Fruit fly (Drosophila melanogaster) whole organism, embryonic: ENCODE results near the gene meso18E.

ENCODE experiments used
- Abd-B ChIP-seq: fragments of 200-800 bp; sonication (Bioruptor generic); optimal IDR thresholded peaks from 2 replicates; lab custom pipeline; 2018; ENCODE audit warnings: missing biosample characterization, mild to moderate bottlenecking, missing genetic modification characterization, moderate library complexity
- Ada2b ChIP-seq: fragments of 200-800 bp; sonication (Bioruptor generic); IDR thresholded peaks from 2 replicates; pipeline ENCODE4 v1.3.6; 2022; ENCODE audit warnings: missing biosample characterization, missing genetic modification characterization
- Awh ChIP-seq: fragments of 200-800 bp; sonication (Bioruptor generic); IDR thresholded peaks from 2 replicates; pipeline ENCODE4, ENCODE4 v1.3.6; 2022; ENCODE audit warnings: missing biosample characterization, missing genetic modification characterization
- Bdp1 ChIP-seq: fragments of 200-800 bp; sonication (Bioruptor generic); optimal IDR thresholded peaks from 3 replicates; lab custom pipeline; 2016; ENCODE audit warnings: missing biosample characterization, missing genetic modification characterization
- CG10147 ChIP-seq: fragments of 200-800 bp; sonication (Bioruptor generic); optimal IDR thresholded peaks from 2 replicates; lab custom pipeline; 2019; ENCODE audit warnings: missing biosample characterization, mild to moderate bottlenecking, missing genetic modification characterization, moderate library complexity
- CG1024 ChIP-seq: fragments of 200-800 bp; sonication (Bioruptor generic); IDR thresholded peaks from 2 replicates; pipeline ENCODE4 v1.3.6; 2022; ENCODE audit warnings: missing biosample characterization, missing genetic modification characterization
- CG10959 ChIP-seq: fragments of 200-800 bp; sonication (Bioruptor generic); IDR thresholded peaks from 2 replicates; pipeline ENCODE4 v1.3.6; 2022; ENCODE audit warnings: missing biosample characterization, missing genetic modification characterization
- CG10979 ChIP-seq: fragments of 200-800 bp; sonication (Bioruptor generic); optimal IDR thresholded peaks from 2 replicates; lab custom pipeline; 2018; ENCODE audit warnings: missing biosample characterization, mild to moderate bottlenecking, missing genetic modification characterization, moderate library complexity
- CG12299 ChIP-seq: fragments of 200-800 bp; sonication (Bioruptor generic); optimal IDR thresholded peaks from 2 replicates; lab custom pipeline; 2018; ENCODE audit warnings: missing biosample characterization, mild to moderate bottlenecking, missing genetic modification characterization
- CG12659 ChIP-seq: fragments of 200-800 bp; sonication (Bioruptor generic); optimal IDR thresholded peaks from 3 replicates; lab custom pipeline; 2017; ENCODE audit warnings: mild to moderate bottlenecking, missing biosample characterization, missing genetic modification reagents, missing genetic modification characterization
- CG12942 ChIP-seq: fragments of 200-800 bp; sonication (Bioruptor generic); optimal IDR thresholded peaks from 3 replicates; lab custom pipeline; 2016; ENCODE audit warnings: missing biosample characterization, missing genetic modification characterization
- CG13894 ChIP-seq: fragments of 200-800 bp; sonication (Bioruptor generic); optimal IDR thresholded peaks from 3 replicates; lab custom pipeline; 2018; ENCODE audit warnings: missing biosample characterization, mild to moderate bottlenecking, missing genetic modification characterization, moderate library complexity
- CG15011 ChIP-seq: fragments of 200-800 bp; sonication (Bioruptor generic); optimal IDR thresholded peaks from 3 replicates; lab custom pipeline; 2018; ENCODE audit warnings: missing biosample characterization, mild to moderate bottlenecking, missing genetic modification characterization
- CG16813 ChIP-seq: fragments of 200-800 bp; sonication (Bioruptor generic); IDR thresholded peaks from 3 replicates; pipeline ENCODE4 v1.3.6; 2022; ENCODE audit warnings: missing biosample characterization, missing genetic modification characterization; ENCODE audit not compliant: partially characterized antibody
- CG2712 ChIP-seq: fragments of 200-800 bp; optimal IDR thresholded peaks from 3 replicates; lab custom pipeline; 2019; ENCODE audit warnings: missing biosample characterization, mild to moderate bottlenecking, missing genetic modification characterization, moderate library complexity
- CG34376 ChIP-seq: fragments of 200-800 bp; sonication (Bioruptor generic); optimal IDR thresholded peaks from 2 replicates; lab custom pipeline; 2018; ENCODE audit warnings: missing biosample characterization, mild to moderate bottlenecking, missing genetic modification characterization
- CG43689 ChIP-seq: fragments of 200-800 bp; sonication (Bioruptor generic); IDR thresholded peaks from 2 replicates; pipeline ENCODE4 v1.3.6; 2022; ENCODE audit warnings: missing biosample characterization, missing genetic modification characterization
- Dll ChIP-seq: fragments of 200-800 bp; sonication (Bioruptor generic); IDR thresholded peaks from 4 replicates; pipeline ENCODE4 v1.3.6; 2022; ENCODE audit warnings: missing biosample characterization, missing genetic modification characterization; ENCODE audit not compliant: partially characterized antibody
- Hr39 ChIP-seq: fragments of >200 bp; optimal IDR thresholded peaks from 2 replicates; lab custom pipeline; 2017
- Jarid2 ChIP-seq: fragments of 200-800 bp; sonication (Bioruptor generic); optimal IDR thresholded peaks from 3 replicates; lab custom pipeline; 2017; ENCODE audit warnings: mild to moderate bottlenecking, missing biosample characterization, missing genetic modification reagents, missing genetic modification characterization
- MESR4 ChIP-seq: fragments of 200-800 bp; sonication (Bioruptor generic); optimal IDR thresholded peaks from 2 replicates; lab custom pipeline; 2018; ENCODE audit warnings: missing biosample characterization, mild to moderate bottlenecking, missing genetic modification characterization, moderate library complexity
- Side ChIP-seq: fragments of 200-800 bp; sonication (Bioruptor generic); optimal IDR thresholded peaks from 2 replicates; lab custom pipeline; 2016; ENCODE audit warnings: missing biosample characterization, missing genetic modification characterization
- Sry-δ ChIP-seq: fragments of 200-800 bp; sonication (Bioruptor generic); optimal IDR thresholded peaks from 2 replicates; lab custom pipeline; 2016; ENCODE audit warnings: missing biosample characterization, missing genetic modification characterization
- Trl ChIP-seq, 3 experiments: fragments of >200 bp in 2 of 3; fragments of 200-800 bp in 1 of 3; sonication (Bioruptor generic) in 1 of 3; optimal IDR thresholded peaks; 2 replicates in 1 of 3; 3 replicates in 2 of 3; lab custom pipeline; 2016 to 2017; ENCODE audit warnings: missing biosample characterization in 1 of 3, missing genetic modification characterization in 1 of 3
- YL-1 ChIP-seq: fragments of 200-800 bp; sonication (Bioruptor generic); optimal IDR thresholded peaks from 3 replicates; lab custom pipeline; 2017; ENCODE audit warnings: missing biosample characterization, mild to moderate bottlenecking, missing genetic modification characterization
- bsh ChIP-seq, 2 experiments: fragments of 200-800 bp; sonication (Bioruptor generic); optimal IDR thresholded peaks; 2 replicates each; lab custom pipeline; 2017 to 2018; ENCODE audit warnings: mild to moderate bottlenecking in 2 of 2, missing biosample characterization in 2 of 2, missing genetic modification characterization in 2 of 2, moderate library complexity in 1 of 2
- btn ChIP-seq: fragments of 200-800 bp; sonication (Bioruptor generic); optimal IDR thresholded peaks from 2 replicates; lab custom pipeline; 2016; ENCODE audit warnings: missing biosample characterization, missing genetic modification characterization
- cas ChIP-seq: fragments of 200-800 bp; sonication (Bioruptor generic); IDR thresholded peaks from 2 replicates; pipeline ENCODE4 v1.3.6; 2022; ENCODE audit warnings: missing biosample characterization, missing genetic modification characterization
- cwo ChIP-seq: fragments of 200-800 bp; sonication (Bioruptor generic); optimal IDR thresholded peaks from 3 replicates; lab custom pipeline; 2017; ENCODE audit warnings: missing biosample characterization, missing genetic modification characterization, mild to moderate bottlenecking, moderate library complexity, missing genetic modification reagents
- en ChIP-seq: fragments of 200-800 bp; sonication (Bioruptor generic); optimal IDR thresholded peaks from 2 replicates; lab custom pipeline; 2016; ENCODE audit warnings: missing biosample characterization, missing genetic modification characterization
- ewg ChIP-seq: fragments of 200-800 bp; sonication (Bioruptor generic); optimal IDR thresholded peaks from 3 replicates; lab custom pipeline; 2017; ENCODE audit warnings: mild to moderate bottlenecking, missing biosample characterization, missing genetic modification reagents, missing genetic modification characterization
- gem ChIP-seq: fragments of 200-800 bp; sonication (Bioruptor generic); optimal IDR thresholded peaks from 2 replicates; lab custom pipeline; 2019; ENCODE audit warnings: missing biosample characterization, mild to moderate bottlenecking, missing genetic modification characterization, moderate library complexity
- hkb ChIP-seq, 2 experiments: fragments of 200-800 bp in 1 of 2; fragments of >200 bp in 1 of 2; sonication (Bioruptor generic) in 1 of 2; IDR thresholded peaks in 1 of 2; optimal IDR thresholded peaks in 1 of 2; 2 replicates each; pipeline versions ENCODE4 v1.3.6 to Lab custom; 2017 to 2022; ENCODE audit warnings: missing biosample characterization in 1 of 2, missing genetic modification characterization in 1 of 2
- kay ChIP-seq: fragments of 200-800 bp; sonication (Bioruptor generic); optimal IDR thresholded peaks from 2 replicates; lab custom pipeline; 2016; ENCODE audit warnings: missing biosample characterization, missing genetic modification characterization
- oc ChIP-seq: fragments of 200-800 bp; sonication (Bioruptor generic); optimal IDR thresholded peaks from 2 replicates; lab custom pipeline; 2018; ENCODE audit warnings: missing biosample characterization, mild to moderate bottlenecking, missing genetic modification characterization, moderate library complexity
- seq ChIP-seq: fragments of 200-800 bp; sonication (Bioruptor generic); IDR thresholded peaks from 2 replicates; pipeline ENCODE4 v1.3.6; 2022; ENCODE audit warnings: missing biosample characterization, missing genetic modification characterization
- sr ChIP-seq: fragments of 200-800 bp; sonication (Bioruptor generic); IDR thresholded peaks from 3 replicates; pipeline ENCODE4 v1.3.6; 2022; ENCODE audit warnings: missing biosample characterization, missing genetic modification characterization
- zen ChIP-seq: fragments of 200-800 bp; sonication (Bioruptor generic); optimal IDR thresholded peaks from 3 replicates; lab custom pipeline; 2018; ENCODE audit warnings: missing biosample characterization, mild to moderate bottlenecking, missing genetic modification characterization, moderate library complexity

The meso18E gene

dm6 chrX:19692951-19693698, 19.7 kb downstream of the meso18E start, which contains the start of gene Mer (continued):
- peak; percentile 74 for TF ChIP-seq btn (GFP tag; lab: Kevin White, UChicago)
- TF ChIP-seq Awh (GFP tag; lab: Robert Waterston, UW): peak; percentile 79
- peak; percentile 84 for TF ChIP-seq CG13894 (tag; lab: Kevin White, UChicago)
- peak; percentile 78 for TF ChIP-seq CG10147
- no peak for TF ChIP-seq CG16813 (GFP tag; lab: Robert Waterston, UW)
- peak; percentile 79 for TF ChIP-seq CG12942
- TF ChIP-seq CG12299 (tag; lab: Kevin White, UChicago): peak; percentile 84
- TF ChIP-seq bsh (GFP tag; optimal IDR thresholded peaks at IDR 0.05; lab: Kevin White, UChicago): peak; percentile 76 to 82
- peak; percentile 86 for TF ChIP-seq MESR4 (GFP tag; lab: Kevin White, UChicago)
- peak; percentile 85 for TF ChIP-seq seq
- peak; percentile 90 for TF ChIP-seq Side (GFP tag; lab: Kevin White, UChicago)
- TF ChIP-seq hkb (optimal IDR thresholded peaks at IDR 0.05; lab: Kevin White, UChicago): no peak
- peak; percentile 91 for TF ChIP-seq hkb (GFP tag; IDR thresholded peaks at IDR 0.05; lab: Robert Waterston, UW)
- peak; percentile 70 for TF ChIP-seq en (GFP tag; lab: Kevin White, UChicago)
- TF ChIP-seq CG2712: peak; percentile 86
- TF ChIP-seq kay (GFP tag; lab: Kevin White, UChicago): peak; percentile 55
- TF ChIP-seq gem (tag; lab: Kevin White, UChicago): peak; percentile 88
- TF ChIP-seq cwo (GFP tag; lab: Kevin White, UChicago): peak; percentile 77
- peak; percentile 90 for TF ChIP-seq CG34376
- TF ChIP-seq CG12659: peak; percentile 90
- TF ChIP-seq CG15011 (GFP tag; lab: Kevin White, UChicago): no peak
- peak; percentile 31; the same call in 1 of the 3 replicates for TF ChIP-seq sr (GFP tag; lab: Robert Waterston, UW)
- TF ChIP-seq Hr39: no peak
- peak; percentile 73 for TF ChIP-seq Bdp1 (GFP tag; lab: Kevin White, UChicago)
- peak; percentile 68 for TF ChIP-seq ewg (GFP tag; lab: Kevin White, UChicago)

dm6 chrX:19690050-19690449, 22.8 kb downstream of the meso18E start:
- no peak for TF ChIP-seq Ada2b (GFP tag; lab: Robert Waterston, UW)
- no peak for TF ChIP-seq cas (GFP tag; lab: Robert Waterston, UW)
- no peak for TF ChIP-seq CG15011 (GFP tag; lab: Kevin White, UChicago)
- no peak for TF ChIP-seq en (GFP tag; lab: Kevin White, UChicago)
- TF ChIP-seq Sry-δ (GFP tag; lab: Kevin White, UChicago): no peak
- no peak for TF ChIP-seq CG43689 (GFP tag; lab: Robert Waterston, UW)
- TF ChIP-seq Jarid2 (GFP tag; lab: Kevin White, UChicago): no peak
- no peak for TF ChIP-seq Abd-B (GFP tag; lab: Kevin White, UChicago)
- no peak for TF ChIP-seq YL-1 (GFP tag; lab: Kevin White, UChicago)
- TF ChIP-seq oc (tag; lab: Kevin White, UChicago): no peak
- no peak for TF ChIP-seq zen (tag; lab: Kevin White, UChicago)
- no peak for TF ChIP-seq CG1024 (GFP tag; lab: Robert Waterston, UW)
- TF ChIP-seq Dll (GFP tag; lab: Robert Waterston, UW): 0 out of 4 replicates have a peak, but pooled peaks have one; percentile 19
- peak; percentile 61 to 66 for TF ChIP-seq Trl (optimal IDR thresholded peaks at IDR 0.05; lab: Kevin White, UChicago)
- no peak for TF ChIP-seq Trl (GFP tag; optimal IDR thresholded peaks at IDR 0.05; lab: Kevin White, UChicago)
- no peak for TF ChIP-seq CG10959 (GFP tag; lab: Robert Waterston, UW)
- TF ChIP-seq CG10979 (tag; lab: Kevin White, UChicago): no peak
